Worm (Caenorhabditis elegans) whole organism, L4 larva: ENCODE results near the gene sulp-5.

Source experiments
- F37D6.2 ChIP-seq: sonication (generic microtip); optimal IDR thresholded peaks from 2 replicates; lab custom pipeline; 2016; ENCODE audit warnings: mild to moderate bottlenecking, missing genetic modification characterization, missing compliant biosample characterization
- F44E2.7 ChIP-seq: fragments of 200-800 bp; sonication (Bioruptor generic); IDR thresholded peaks from 2 replicates; pipeline ENCODE4 v2.1.2; 2022; ENCODE audit warnings: missing genetic modification characterization, missing compliant biosample characterization
- F49E8.2 ChIP-seq: sonication (generic microtip); optimal IDR thresholded peaks from 2 replicates; lab custom pipeline; 2016; ENCODE audit warnings: missing compliant biosample characterization, mild to moderate bottlenecking, missing genetic modification characterization, borderline replicate concordance
- Y105C5A.15 ChIP-seq: fragments of 200-800 bp; sonication (Bioruptor generic); IDR thresholded peaks from 2 replicates; pipeline ENCODE4 v1.3.6; 2022; ENCODE audit warnings: missing genetic modification characterization, missing compliant biosample characterization
- Y5F2A.4 ChIP-seq: fragments of 200-800 bp; sonication (Bioruptor generic); optimal IDR thresholded peaks from 2 replicates; lab custom pipeline; 2018; ENCODE audit warnings: mild to moderate bottlenecking, missing genetic modification characterization, missing compliant biosample characterization
- Y75B8A.6 ChIP-seq: fragments of 200-800 bp; sonication (Bioruptor generic); IDR thresholded peaks from 2 replicates; pipeline ENCODE4 v1.3.6; 2022; ENCODE audit warnings: missing genetic modification reagents, missing genetic modification characterization, missing compliant biosample characterization
- ZK337.2 ChIP-seq: fragments of 200-800 bp; sonication (Bioruptor generic); IDR thresholded peaks from 2 replicates; pipeline ENCODE4 v1.3.6; 2022; ENCODE audit warnings: missing genetic modification reagents, missing genetic modification characterization, missing compliant biosample characterization
- aha-1 ChIP-seq: fragments of 150-350 bp; peaks from one replicate; lab custom pipeline; 2014; ENCODE audit warnings: missing biosample characterization, missing genetic modification characterization
- aly-2 ChIP-seq: sonication (generic microtip); optimal IDR thresholded peaks from 2 replicates; lab custom pipeline; 2018; ENCODE audit warnings: missing biosample characterization, missing genetic modification characterization
- ama-1 ChIP-seq: fragments of 150-350 bp; optimal IDR thresholded peaks from 2 replicates; lab custom pipeline; 2014; ENCODE audit warnings: inconsistent platforms, mixed read lengths
- attf-4 ChIP-seq: sonication (generic microtip); optimal IDR thresholded peaks from 3 replicates; lab custom pipeline; 2017; ENCODE audit warnings: missing biosample characterization, missing genetic modification characterization
- ceh-20 ChIP-seq: fragments of 200-800 bp; sonication (Bioruptor generic); IDR thresholded peaks from 2 replicates; pipeline ENCODE4 v1.3.6; 2022; ENCODE audit warnings: missing genetic modification reagents, missing genetic modification characterization, missing compliant biosample characterization
- ceh-28 ChIP-seq: fragments of 150-350 bp; optimal IDR thresholded peaks from 2 replicates; lab custom pipeline; 2014; ENCODE audit warnings: missing biosample characterization, missing genetic modification reagents, missing genetic modification characterization
- ceh-44 ChIP-seq: fragments of 200-800 bp; sonication (Bioruptor generic); IDR thresholded peaks from 2 replicates; pipeline ENCODE4 v1.3.6; 2022; ENCODE audit warnings: missing genetic modification reagents, missing genetic modification characterization, missing compliant biosample characterization
- ceh-82 ChIP-seq: sonication (generic microtip); optimal IDR thresholded peaks from 2 replicates; lab custom pipeline; 2017; ENCODE audit warnings: missing biosample characterization, missing genetic modification characterization
- ctbp-1 ChIP-seq: fragments of 200-800 bp; sonication (Bioruptor generic); IDR thresholded peaks from 2 replicates; pipeline ENCODE4 v1.3.6; 2022; ENCODE audit warnings: missing genetic modification reagents, missing genetic modification characterization, missing compliant biosample characterization
- daf-16 ChIP-seq, 3 experiments: sonication (generic microtip); optimal IDR thresholded peaks; 2 replicates each; lab custom pipeline; 2016 to 2017; ENCODE audit warnings: missing genetic modification characterization in 3 of 3, missing genetic modification reagents in 3 of 3, mild to moderate bottlenecking in 2 of 3, missing compliant biosample characterization in 2 of 3, missing biosample characterization in 1 of 3, moderate library complexity in 1 of 3
- dmd-6 ChIP-seq: fragments of 200-800 bp; sonication (Bioruptor generic); IDR thresholded peaks from 2 replicates; pipeline ENCODE4 v1.3.6; 2022; ENCODE audit warnings: missing genetic modification reagents, missing genetic modification characterization, missing compliant biosample characterization
- dmd-8 ChIP-seq: fragments of 200-800 bp; sonication (Bioruptor generic); IDR thresholded peaks from 2 replicates; pipeline ENCODE4 v1.3.6; 2022; ENCODE audit warnings: missing genetic modification characterization, missing compliant biosample characterization
- dmd-9 ChIP-seq: fragments of 200-800 bp; sonication (Bioruptor generic); IDR thresholded peaks from 2 replicates; pipeline ENCODE4 v1.3.6; 2022; ENCODE audit warnings: missing genetic modification reagents, missing genetic modification characterization, missing compliant biosample characterization
- duxl-1 ChIP-seq: sonication (generic microtip); optimal IDR thresholded peaks from 2 replicates; lab custom pipeline; 2016; ENCODE audit warnings: mild to moderate bottlenecking, missing genetic modification characterization, moderate library complexity, missing compliant biosample characterization; ENCODE audit not compliant: poor library complexity
- dve-1 ChIP-seq: sonication (generic microtip); optimal IDR thresholded peaks from 2 replicates; lab custom pipeline; 2017; ENCODE audit warnings: antibody characterized with exemption, mild to moderate bottlenecking, missing genetic modification characterization, missing compliant biosample characterization; ENCODE audit not compliant: insufficient read depth
- fkh-10 ChIP-seq: fragments of 150-350 bp; optimal IDR thresholded peaks from 2 replicates; lab custom pipeline; 2014; ENCODE audit warnings: missing biosample characterization, missing genetic modification reagents, missing genetic modification characterization
- lim-7 ChIP-seq: fragments of 200-800 bp; sonication (Bioruptor generic); IDR thresholded peaks from 2 replicates; pipeline ENCODE4 v1.3.6; 2022; ENCODE audit warnings: missing genetic modification characterization, missing compliant biosample characterization
- lin-13 ChIP-seq: fragments of 150-350 bp; optimal IDR thresholded peaks from 2 replicates; lab custom pipeline; 2014; ENCODE audit warnings: missing biosample characterization, missing genetic modification reagents, missing genetic modification characterization
- lin-29 ChIP-seq: fragments of 200-800 bp; sonication (Bioruptor generic); IDR thresholded peaks from 2 replicates; pipeline ENCODE4 v1.3.6; 2022; ENCODE audit warnings: missing genetic modification reagents, missing genetic modification characterization, missing compliant biosample characterization
- lin-39 ChIP-seq: fragments of 150-350 bp; optimal IDR thresholded peaks from 2 replicates; lab custom pipeline; 2014; ENCODE audit warnings: missing biosample characterization, missing genetic modification reagents, missing genetic modification characterization
- lsy-2 ChIP-seq, 2 experiments: fragments of 150-350 bp in 1 of 2; sonication (generic microtip) in 1 of 2; optimal IDR thresholded peaks; 2 replicates each; lab custom pipeline; 2014 to 2017; ENCODE audit warnings: missing biosample characterization in 2 of 2, missing genetic modification characterization in 2 of 2
- madf-5 ChIP-seq, 2 experiments: fragments of 200-800 bp; sonication (Bioruptor generic); IDR thresholded peaks; 2 replicates each; pipeline ENCODE4 v1.3.6; 2022; ENCODE audit warnings: missing compliant biosample characterization in 2 of 2, missing genetic modification characterization in 2 of 2
- mdt-29 ChIP-seq: fragments of 200-800 bp; sonication (Bioruptor generic); IDR thresholded peaks from 2 replicates; pipeline ENCODE4 v1.3.6; 2022; ENCODE audit warnings: missing genetic modification reagents, missing genetic modification characterization, missing compliant biosample characterization
- mep-1 ChIP-seq: fragments of 150-350 bp; sonication (generic microtip); optimal IDR thresholded peaks from 3 replicates; lab custom pipeline; 2014; ENCODE audit warnings: missing biosample characterization, missing genetic modification characterization
- nhr-111 ChIP-seq: fragments of 200-800 bp; sonication (Bioruptor generic); optimal IDR thresholded peaks from 2 replicates; lab custom pipeline; 2018; ENCODE audit warnings: mild to moderate bottlenecking, missing genetic modification characterization, missing compliant biosample characterization
- nhr-25 ChIP-seq: sonication (generic microtip); optimal IDR thresholded peaks from 2 replicates; lab custom pipeline; 2017; ENCODE audit warnings: missing genetic modification characterization, mild to moderate bottlenecking, missing compliant biosample characterization, antibody characterized with exemption, moderate library complexity, borderline replicate concordance; ENCODE audit not compliant: insufficient read depth
- nhr-28 ChIP-seq: fragments of 150-350 bp; optimal IDR thresholded peaks from 2 replicates; lab custom pipeline; 2014; ENCODE audit warnings: missing biosample characterization, missing genetic modification characterization
- nhr-41 ChIP-seq: fragments of 200-800 bp; sonication (Bioruptor generic); IDR thresholded peaks from 2 replicates; pipeline ENCODE4 v1.3.6; 2022; ENCODE audit warnings: missing genetic modification reagents, missing genetic modification characterization, missing compliant biosample characterization
- nhr-48 ChIP-seq: sonication (generic microtip); optimal IDR thresholded peaks from 2 replicates; lab custom pipeline; 2016; ENCODE audit warnings: mild to moderate bottlenecking, missing genetic modification characterization, missing compliant biosample characterization
- nhr-6 ChIP-seq: fragments of 150-350 bp; optimal IDR thresholded peaks from 2 replicates; lab custom pipeline; 2014; ENCODE audit warnings: missing biosample characterization, missing genetic modification characterization
- nhr-76 ChIP-seq: fragments of 150-350 bp; optimal IDR thresholded peaks from 2 replicates; lab custom pipeline; 2014; ENCODE audit warnings: missing biosample characterization, missing genetic modification characterization
- php-3 ChIP-seq: fragments of 200-800 bp; sonication (Bioruptor generic); IDR thresholded peaks from 2 replicates; pipeline ENCODE4 v1.3.6; 2022; ENCODE audit warnings: missing genetic modification reagents, missing genetic modification characterization, missing compliant biosample characterization
- pqm-1 ChIP-seq: sonication (generic microtip); optimal IDR thresholded peaks from 2 replicates; lab custom pipeline; 2017; ENCODE audit warnings: missing biosample characterization, missing genetic modification characterization
- saeg-2 ChIP-seq: fragments of 200-800 bp; sonication (Bioruptor generic); IDR thresholded peaks from 2 replicates; pipeline ENCODE4 v1.3.6; 2022; ENCODE audit warnings: missing genetic modification reagents, missing genetic modification characterization, missing compliant biosample characterization
- sdz-12 ChIP-seq: fragments of 200-800 bp; sonication (Bioruptor generic); optimal IDR thresholded peaks from 2 replicates; lab custom pipeline; 2018; ENCODE audit warnings: mild to moderate bottlenecking, missing genetic modification characterization, missing compliant biosample characterization
- skn-1 ChIP-seq: fragments of 150-350 bp; optimal IDR thresholded peaks from 2 replicates; lab custom pipeline; 2014; ENCODE audit warnings: missing biosample characterization, missing genetic modification characterization
- snpc-1.2 ChIP-seq: fragments of 200-800 bp; sonication (Bioruptor generic); IDR thresholded peaks from 2 replicates; pipeline ENCODE4 v1.3.6; 2022; ENCODE audit warnings: missing genetic modification reagents, missing genetic modification characterization, missing compliant biosample characterization
- spr-3 ChIP-seq: fragments of 200-800 bp; sonication (Bioruptor generic); optimal IDR thresholded peaks from 2 replicates; lab custom pipeline; 2018; ENCODE audit warnings: mild to moderate bottlenecking, missing genetic modification characterization, missing compliant biosample characterization
- tag-97 ChIP-seq: fragments of 200-800 bp; sonication (Bioruptor generic); IDR thresholded peaks from 2 replicates; pipeline ENCODE4 v1.3.6; 2022; ENCODE audit warnings: missing genetic modification characterization, missing compliant biosample characterization
- unc-130 ChIP-seq: sonication (generic microtip); optimal IDR thresholded peaks from 2 replicates; lab custom pipeline; 2016; ENCODE audit warnings: missing genetic modification reagents, missing genetic modification characterization, missing compliant biosample characterization
- zfp-3 ChIP-seq: fragments of 200-800 bp; sonication (Bioruptor generic); conservative IDR thresholded peaks from 2 replicates; pipeline ENCODE4 v1.3.6; 2022; ENCODE audit warnings: missing genetic modification reagents, missing genetic modification characterization, missing compliant biosample characterization
- zip-11 ChIP-seq: fragments of 200-800 bp; sonication (Bioruptor generic); IDR thresholded peaks from 2 replicates; pipeline ENCODE4 v1.3.6; 2022; ENCODE audit warnings: missing genetic modification characterization, missing compliant biosample characterization
- zip-2 ChIP-seq: fragments of 150-350 bp; optimal IDR thresholded peaks from 2 replicates; lab custom pipeline; 2014; ENCODE audit warnings: missing biosample characterization, missing genetic modification characterization
- ztf-11 ChIP-seq: fragments of 150-350 bp; optimal IDR thresholded peaks from 2 replicates; lab custom pipeline; 2014; ENCODE audit warnings: missing biosample characterization, missing genetic modification characterization
- ztf-7 ChIP-seq: fragments of 150-350 bp; optimal IDR thresholded peaks from 2 replicates; lab custom pipeline; 2014; ENCODE audit warnings: missing biosample characterization, missing genetic modification characterization

sulp-5 gene

DNA sequence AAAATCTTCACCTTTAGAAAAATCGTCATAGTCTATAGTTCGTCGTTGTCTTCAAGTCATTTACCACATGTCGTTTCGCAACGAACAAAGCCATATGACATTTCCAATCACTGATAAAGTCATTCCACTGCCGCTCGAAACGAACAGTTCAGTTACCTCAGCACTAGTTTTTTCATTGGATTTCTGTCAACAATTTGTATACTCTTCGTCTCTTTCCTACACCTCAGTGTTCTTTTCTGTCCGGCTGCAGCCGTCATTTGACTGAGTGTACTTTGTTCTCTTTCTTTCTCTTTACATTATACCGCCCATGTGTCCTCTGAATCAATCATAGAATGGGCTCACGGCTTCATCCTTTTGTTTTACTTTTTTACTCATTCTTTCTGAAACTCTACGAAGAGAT lies 41.4 kb downstream of the sulp-5 start (continued):
- TF ChIP-seq ama-1 (peak; percentile 34), fkh-10 (GFP tag; lab: Kevin White, UChicago) (no peak), Y75B8A.6 (GFP tag; lab: Robert Waterston, UW) (0 out of 2 replicates have a peak, but pooled peaks have one; percentile 51), php-3 (GFP tag; lab: Robert Waterston, UW) (0 out of 2 replicates have a peak, but pooled peaks have one; percentile 18), snpc-1.2 (GFP tag; lab: Robert Waterston, UW) (no peak), ZK337.2 (GFP tag; lab: Robert Waterston, UW) (no peak), ceh-44 (GFP tag; lab: Robert Waterston, UW) (no peak), lin-13 (GFP tag; lab: Kevin White, UChicago) (no peak), lin-29 (GFP tag; lab: Robert Waterston, UW) (no peak), ztf-7 (tag; lab: Kevin White, UChicago) (no peak), zfp-3 (GFP tag; lab: Robert Waterston, UW) (no peak), dmd-8 (GFP tag; lab: Robert Waterston, UW) (no peak), aly-2 (no peak), nhr-111 (GFP tag; lab: Kevin White, UChicago) (no peak), skn-1 (tag; lab: Kevin White, UChicago) (no peak), F49E8.2 (tag; lab: Kevin White, UChicago) (no peak), Y5F2A.4 (no peak), saeg-2 (GFP tag; lab: Robert Waterston, UW) (no peak), tag-97 (no peak), mdt-29 (GFP tag; lab: Robert Waterston, UW) (no peak), aha-1 (no peak), sdz-12 (GFP tag; lab: Kevin White, UChicago) (no peak), ceh-28 (no peak), duxl-1 (tag; lab: Kevin White, UChicago) (peak; percentile 5), nhr-25 (tag; lab: Kevin White, UChicago) (no peak), nhr-41 (no peak), ctbp-1 (no peak), dmd-9 (GFP tag; lab: Robert Waterston, UW) (no peak), unc-130 (GFP tag; lab: Kevin White, UChicago) (no peak), lsy-2 (tag; optimal IDR thresholded peaks at IDR 0.05; lab: Kevin White, UChicago) (peak in 1 of 2 experiments; percentile 45), nhr-76 (tag; lab: Kevin White, UChicago) (no peak), ceh-20 (GFP tag; lab: Robert Waterston, UW) (no peak), dve-1 (peak; percentile 75), ztf-11 (no peak), lim-7 (GFP tag; lab: Robert Waterston, UW) (no peak), zip-11 (no peak), ceh-82 (tag; lab: Kevin White, UChicago) (no peak), dmd-6 (GFP tag; lab: Robert Waterston, UW) (peak; percentile 85), daf-16 (GFP tag; optimal IDR thresholded peaks at IDR 0.05; lab: Kevin White, UChicago) (no peak), daf-16 (tag; optimal IDR thresholded peaks at IDR 0.05; lab: Kevin White, UChicago) (peak; percentile 80), lin-39 (tag; lab: Kevin White, UChicago) (no peak), F44E2.7 (no peak), F37D6.2 (tag; lab: Kevin White, UChicago) (no peak), attf-4 (tag; lab: Kevin White, UChicago) (no peak), zip-2 (tag; lab: Kevin White, UChicago) (no peak), nhr-48 (tag; lab: Kevin White, UChicago) (no peak), mep-1 (tag; lab: Kevin White, UChicago) (peak; percentile 73), spr-3 (GFP tag; lab: Kevin White, UChicago) (no peak), nhr-6 (tag; lab: Kevin White, UChicago) (no peak), madf-5 (GFP tag; IDR thresholded peaks at IDR 0.05; lab: Robert Waterston, UW) (no peak), nhr-28 (tag; lab: Kevin White, UChicago) (peak; percentile 84), pqm-1 (tag; lab: Kevin White, UChicago) (peak; percentile 36), Y105C5A.15 (GFP tag; lab: Robert Waterston, UW) (no peak)
